Worm (Caenorhabditis elegans): Measurements from ENCODE around the gene clc-2.

DNA sequence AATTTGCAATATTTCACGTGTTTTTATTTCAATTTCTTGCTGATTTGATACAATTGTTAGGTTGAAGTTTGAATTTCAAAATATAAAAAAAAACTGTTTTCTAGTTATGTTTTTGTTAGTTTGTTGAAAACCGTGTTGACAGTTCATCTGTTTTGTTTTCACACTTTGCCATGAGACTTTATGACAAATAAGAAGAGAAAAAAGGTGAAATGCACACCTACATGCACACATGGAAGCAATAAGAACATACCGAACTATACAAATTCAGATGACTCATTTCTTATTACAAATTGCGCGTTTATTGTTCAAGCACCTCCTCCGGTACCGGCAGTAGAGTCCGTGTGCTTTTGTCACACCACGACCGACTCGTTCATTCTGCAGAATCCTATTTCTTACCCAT is 10.7 kb upstream of the clc-2 start, which contains the start of gene C10A4.9:
- TF ChIP-seq ces-1 (GFP tag; optimal IDR thresholded peaks at IDR 0.05) (no peak), sem-2 (GFP tag; optimal IDR thresholded peaks at IDR 0.05) (no peak), nhr-28 (tag; optimal IDR thresholded peaks at IDR 0.05) (no peak), ztf-11 (tag; optimal IDR thresholded peaks at IDR 0.05) (no peak), elt-3 (tag; optimal IDR thresholded peaks at IDR 0.05) (no peak), mls-2 (tag; optimal IDR thresholded peaks at IDR 0.05) (no peak), unc-39 (tag; optimal IDR thresholded peaks at IDR 0.05) (no peak), nhr-76 (tag; optimal IDR thresholded peaks at IDR 0.05) (no peak)

Data from whole organism, mixed stage, embryonic.